Worm (Caenorhabditis elegans): Measurements from ENCODE around the gene sqv-8.

Gene sqv-8

DNA sequence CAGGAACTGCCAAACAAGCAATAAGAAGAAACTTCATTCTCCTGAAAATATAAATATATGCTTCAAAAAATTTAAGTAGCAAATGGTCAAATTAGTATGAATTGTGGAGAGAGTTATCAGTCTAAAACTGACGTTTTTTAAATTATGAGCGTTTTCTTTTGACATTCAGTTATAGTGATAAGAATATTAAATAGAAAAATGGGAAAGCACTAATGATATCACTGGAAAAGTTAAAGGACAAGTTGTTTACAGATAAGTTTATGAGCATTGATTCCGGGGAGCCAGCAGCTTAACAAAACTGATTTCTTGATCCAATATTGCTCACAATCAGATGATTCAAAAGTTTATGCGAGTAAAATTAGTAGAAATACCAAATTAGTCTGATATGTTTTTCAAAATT, 13.6 kb downstream of the sqv-8 start, which contains the start of gene ZK1320.3:
TSS of gene ZK1320.3 (minus strand) at position 41 of the 400 bp plus-strand sequence.
- TF ChIP-seq die-1 (tag; optimal IDR thresholded peaks at IDR 0.05) (no peak), nhr-80 (tag; optimal IDR thresholded peaks at IDR 0.05) (peak; percentile 56), attf-3 (GFP tag; conservative IDR thresholded peaks at IDR 0.05) (no peak)

DNA sequence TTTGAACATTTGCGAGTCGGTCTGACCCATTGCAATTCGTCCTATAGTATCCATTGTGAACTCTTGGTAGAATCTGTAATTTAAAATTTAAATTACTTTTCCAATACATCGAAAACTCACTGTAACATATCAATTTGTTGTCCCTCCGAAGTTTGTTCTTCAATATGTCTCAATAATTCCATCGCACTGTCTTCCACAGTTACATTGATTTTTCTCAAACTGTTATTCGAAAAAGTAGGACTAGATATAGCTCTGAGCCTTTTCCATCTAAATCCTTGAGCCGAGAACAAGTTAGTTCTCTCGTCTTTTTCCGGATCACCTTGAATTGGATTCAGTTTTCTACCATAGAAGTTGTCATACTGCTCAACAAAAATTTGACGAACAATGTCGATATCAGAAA, 15.4 kb downstream of the sqv-8 start:
- TF ChIP-seq ceh-79 (tag; optimal IDR thresholded peaks at IDR 0.05) (no peak), lin-54 (GFP tag; optimal IDR thresholded peaks at IDR 0.05) (no peak), C06A6.2 (GFP tag; conservative IDR thresholded peaks at IDR 0.05) (no peak), akir-1 (GFP tag; optimal IDR thresholded peaks at IDR 0.05) (no peak), pbrm-1 (GFP tag; IDR thresholded peaks at IDR 0.05) (no peak), cebp-1 (GFP tag; IDR thresholded peaks at IDR 0.05) (no peak), cebp-1 (tag; optimal IDR thresholded peaks at IDR 0.05) (no peak), Y67H2A.10 (GFP tag; conservative IDR thresholded peaks at IDR 0.05) (no peak), nhr-90 (tag; optimal IDR thresholded peaks at IDR 0.05) (no peak), snpc-4 (GFP tag; optimal IDR thresholded peaks at IDR 0.05) (no peak), snpc-4 (tag; optimal IDR thresholded peaks at IDR 0.05) (no peak), F49E8.2 (tag; optimal IDR thresholded peaks at IDR 0.05; ENCODE audit: insufficient read depth) (no peak), zfh-2 (GFP tag; conservative IDR thresholded peaks at IDR 0.05) (no peak), ccch-3 (GFP tag; optimal IDR thresholded peaks at IDR 0.05) (no peak), dpl-1 (GFP tag; optimal IDR thresholded peaks at IDR 0.05) (no peak), snpc-1.1 (tag; optimal IDR thresholded peaks at IDR 0.05; ENCODE audit: insufficient read depth) (no peak), egl-18 (GFP tag; IDR thresholded peaks at IDR 0.05) (no peak), ets-4 (GFP tag; optimal IDR thresholded peaks at IDR 0.05) (no peak), dox-1 (GFP tag; IDR thresholded peaks at IDR 0.05) (no peak), nhr-27 (tag; optimal IDR thresholded peaks at IDR 0.05) (no peak), B0019.2 (GFP tag; conservative IDR thresholded peaks at IDR 0.05) (no peak)

DNA sequence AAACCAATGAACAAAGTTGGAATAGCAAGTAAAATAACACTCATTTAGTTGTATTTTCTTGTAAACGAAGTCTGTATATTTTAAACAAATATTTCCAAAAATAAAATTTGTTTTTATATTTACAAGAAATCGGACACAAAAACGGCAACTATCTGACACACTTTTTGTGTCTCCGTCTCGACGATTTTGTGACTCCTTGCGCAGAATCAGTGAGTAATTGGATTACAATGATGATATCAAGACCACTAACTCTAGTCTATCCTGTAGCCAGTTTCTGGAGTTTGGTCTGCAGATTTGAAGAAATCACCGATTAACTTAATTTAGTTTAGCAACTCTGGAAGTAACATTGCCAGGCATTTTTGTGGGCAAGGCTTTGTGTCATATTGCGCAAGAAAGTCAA, 16.0 kb downstream of the sqv-8 start, which contains the start of gene cyp-13A10:
TSS of gene cyp-13A10 (minus strand) at position 88 of the 400 bp plus-strand sequence.
- TF ChIP-seq snpc-3.4 (tag; optimal IDR thresholded peaks at IDR 0.05) = no peak
- no peak for TF ChIP-seq tlf-1 (GFP tag; optimal IDR thresholded peaks at IDR 0.05)
- no peak for TF ChIP-seq ztf-26 (tag; optimal IDR thresholded peaks at IDR 0.05)

DNA sequence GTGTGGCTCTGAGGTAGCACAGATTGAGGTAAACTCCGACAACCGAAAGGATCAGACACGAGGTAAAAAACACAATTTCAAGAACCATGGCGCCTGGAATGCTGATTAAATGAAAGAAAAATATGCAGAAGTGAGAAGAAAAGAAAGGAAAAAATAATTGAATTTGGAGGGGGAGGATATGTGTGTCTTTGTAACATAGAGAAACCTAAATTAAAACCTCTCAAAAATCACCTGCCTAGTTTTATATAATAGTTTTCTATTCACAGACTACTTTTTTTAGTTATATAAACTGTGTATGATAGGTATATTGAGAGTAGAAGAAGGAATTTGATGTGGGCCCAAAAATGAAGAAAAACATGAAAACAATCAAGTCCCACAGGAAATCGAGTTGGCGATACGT, 18.8 kb downstream of the sqv-8 start, which contains the start of gene ZK1320.5:
TSS of gene ZK1320.5 (minus strand) at position 101 of the 400 bp plus-strand sequence.
- TF ChIP-seq athp-1 (tag; optimal IDR thresholded peaks at IDR 0.05) (no peak), madf-8 (GFP tag; conservative IDR thresholded peaks at IDR 0.05) (no peak), tlf-1 (GFP tag; optimal IDR thresholded peaks at IDR 0.05) (no peak), ztf-26 (tag; optimal IDR thresholded peaks at IDR 0.05) (no peak), F23B12.7 (tag; optimal IDR thresholded peaks at IDR 0.05; ENCODE audit: insufficient read depth) (no peak), nhr-80 (tag; optimal IDR thresholded peaks at IDR 0.05) (no peak), snpc-3.4 (tag; optimal IDR thresholded peaks at IDR 0.05) (no peak), aptf-2 (GFP tag; conservative IDR thresholded peaks at IDR 0.05) (no peak), F39B2.1 (GFP tag; IDR thresholded peaks at IDR 0.05) (no peak), nfya-2 (GFP tag; IDR thresholded peaks at IDR 0.05) (no peak), nfya-1 (tag; optimal IDR thresholded peaks at IDR 0.05; ENCODE audit: borderline replicate concordance, insufficient read depth) (no peak), ztf-25 (GFP tag; IDR thresholded peaks at IDR 0.05) (no peak), ztf-22 (GFP tag; optimal IDR thresholded peaks at IDR 0.05) (no peak), ztf-6 (GFP tag; IDR thresholded peaks at IDR 0.05) (no peak), let-607 (tag; optimal IDR thresholded peaks at IDR 0.05) (no peak), unc-130 (GFP tag; optimal IDR thresholded peaks at IDR 0.05) (no peak), fkh-3 (tag; optimal IDR thresholded peaks at IDR 0.05) (no peak), B0019.2 (GFP tag; conservative IDR thresholded peaks at IDR 0.05) (no peak)

Data from whole organism, young adult.